Worm (Caenorhabditis elegans) whole organism, mixed stage, embryonic: ENCODE measurements around the gene F33E11.2.
A peak's percentile ranks its signal among the peaks of the same experiment; 100 is the strongest.

Experiments used
- M03D4.4 ChIP-seq: sonication (generic microtip); optimal IDR thresholded peaks from 2 replicates; lab custom pipeline; 2017; ENCODE audit warnings: mild to moderate bottlenecking, missing genetic modification characterization, missing compliant biosample characterization
- bed-3 ChIP-seq: fragments of 200-800 bp; sonication (Bioruptor generic); optimal IDR thresholded peaks from 3 replicates; lab custom pipeline; 2018; ENCODE audit warnings: mild to moderate bottlenecking, missing genetic modification characterization, moderate library complexity, missing compliant biosample characterization
- blmp-1 ChIP-seq: fragments of 150-350 bp; optimal IDR thresholded peaks from 2 replicates; lab custom pipeline; 2014; ENCODE audit warnings: missing biosample characterization, missing genetic modification characterization
- ceh-39 ChIP-seq: fragments of 150-350 bp; optimal IDR thresholded peaks from 2 replicates; lab custom pipeline; 2014; ENCODE audit warnings: missing biosample characterization, missing genetic modification characterization
- ceh-43 ChIP-seq: fragments of 200-800 bp; sonication (Bioruptor generic); optimal IDR thresholded peaks from 2 replicates; lab custom pipeline; 2018; ENCODE audit warnings: mild to moderate bottlenecking, missing genetic modification characterization, moderate library complexity, missing compliant biosample characterization
- ceh-83 ChIP-seq: fragments of 200-800 bp; sonication (Bioruptor generic); optimal IDR thresholded peaks from 2 replicates; lab custom pipeline; 2018; ENCODE audit warnings: mild to moderate bottlenecking, missing genetic modification characterization, missing compliant biosample characterization
- cnd-1 ChIP-seq: fragments of 200-800 bp; sonication (Bioruptor generic); optimal IDR thresholded peaks from 2 replicates; lab custom pipeline; 2018; ENCODE audit warnings: mild to moderate bottlenecking, missing genetic modification characterization, missing compliant biosample characterization
- elt-1 ChIP-seq: sonication (generic microtip); optimal IDR thresholded peaks from 2 replicates; lab custom pipeline; 2017; ENCODE audit warnings: missing genetic modification characterization, mild to moderate bottlenecking, missing compliant biosample characterization, antibody characterized with exemption, moderate library complexity, borderline replicate concordance; ENCODE audit not compliant: insufficient read depth
- elt-3 ChIP-seq: fragments of 150-350 bp; optimal IDR thresholded peaks from 2 replicates; lab custom pipeline; 2014; ENCODE audit warnings: missing biosample characterization, missing genetic modification characterization
- flh-1 ChIP-seq: fragments of 200-800 bp; sonication (Bioruptor generic); optimal IDR thresholded peaks from 2 replicates; lab custom pipeline; 2018; ENCODE audit warnings: mild to moderate bottlenecking, missing genetic modification characterization, moderate library complexity, missing compliant biosample characterization
- hlh-1 ChIP-seq: fragments of 150-350 bp; optimal IDR thresholded peaks from 2 replicates; lab custom pipeline; 2014; ENCODE audit warnings: missing biosample characterization, missing genetic modification reagents, missing genetic modification characterization
- lin-13 ChIP-seq: fragments of 150-350 bp; optimal IDR thresholded peaks from 2 replicates; lab custom pipeline; 2014; ENCODE audit warnings: missing biosample characterization, missing genetic modification characterization
- lin-32 ChIP-seq: fragments of 200-800 bp; sonication (Bioruptor generic); optimal IDR thresholded peaks from 2 replicates; lab custom pipeline; 2018; ENCODE audit warnings: mild to moderate bottlenecking, missing genetic modification characterization, missing compliant biosample characterization
- lsy-2 ChIP-seq: fragments of 150-350 bp; optimal IDR thresholded peaks from 2 replicates; lab custom pipeline; 2014; ENCODE audit warnings: missing biosample characterization, missing genetic modification characterization
- mep-1 ChIP-seq: fragments of 150-350 bp; optimal IDR thresholded peaks from 2 replicates; lab custom pipeline; 2017; ENCODE audit warnings: missing biosample characterization, missing genetic modification reagents, missing genetic modification characterization, inconsistent platforms
- mls-2 ChIP-seq: sonication (generic microtip); optimal IDR thresholded peaks from 2 replicates; lab custom pipeline; 2016; ENCODE audit warnings: mild to moderate bottlenecking, missing genetic modification characterization, moderate library complexity, missing compliant biosample characterization
- nhr-12 ChIP-seq: fragments of 150-350 bp; optimal IDR thresholded peaks from 2 replicates; lab custom pipeline; 2014; ENCODE audit warnings: missing biosample characterization, missing genetic modification characterization
- nhr-2 ChIP-seq: fragments of 150-350 bp; optimal IDR thresholded peaks from 2 replicates; lab custom pipeline; 2014; ENCODE audit warnings: missing biosample characterization, missing genetic modification characterization
- nhr-28 ChIP-seq: fragments of 150-350 bp; optimal IDR thresholded peaks from 2 replicates; lab custom pipeline; 2014; ENCODE audit warnings: missing biosample characterization, missing genetic modification characterization
- nhr-76 ChIP-seq: sonication (generic microtip); optimal IDR thresholded peaks from 2 replicates; lab custom pipeline; 2017; ENCODE audit warnings: missing biosample characterization, missing genetic modification characterization
- sem-2 ChIP-seq: fragments of 200-800 bp; sonication (Bioruptor generic); optimal IDR thresholded peaks from 2 replicates; lab custom pipeline; 2018; ENCODE audit warnings: mild to moderate bottlenecking, missing genetic modification characterization, missing compliant biosample characterization
- snpc-4 ChIP-seq: fragments of 150-350 bp; optimal IDR thresholded peaks from 2 replicates; lab custom pipeline; 2014; ENCODE audit warnings: missing biosample characterization, missing genetic modification characterization
- sptf-1 ChIP-seq: sonication (generic microtip); optimal IDR thresholded peaks from 2 replicates; lab custom pipeline; 2017; ENCODE audit warnings: mild to moderate bottlenecking, missing genetic modification characterization, moderate library complexity, missing compliant biosample characterization
- tbx-8 ChIP-seq: fragments of 200-800 bp; sonication (Bioruptor generic); optimal IDR thresholded peaks from 2 replicates; lab custom pipeline; 2018; ENCODE audit warnings: mild to moderate bottlenecking, missing genetic modification characterization, moderate library complexity, missing compliant biosample characterization
- unc-120 ChIP-seq: sonication (generic microtip); optimal IDR thresholded peaks from 2 replicates; lab custom pipeline; 2017; ENCODE audit warnings: missing genetic modification characterization, missing compliant biosample characterization; ENCODE audit not compliant: poor library complexity, severe bottlenecking
- unc-39 ChIP-seq: fragments of 150-350 bp; optimal IDR thresholded peaks from 2 replicates; lab custom pipeline; 2014; ENCODE audit warnings: missing biosample characterization, missing genetic modification characterization
- ztf-11 ChIP-seq: fragments of 150-350 bp; optimal IDR thresholded peaks from 2 replicates; lab custom pipeline; 2014; ENCODE audit warnings: missing biosample characterization, missing genetic modification characterization

Gene F33E11.2

DNA sequence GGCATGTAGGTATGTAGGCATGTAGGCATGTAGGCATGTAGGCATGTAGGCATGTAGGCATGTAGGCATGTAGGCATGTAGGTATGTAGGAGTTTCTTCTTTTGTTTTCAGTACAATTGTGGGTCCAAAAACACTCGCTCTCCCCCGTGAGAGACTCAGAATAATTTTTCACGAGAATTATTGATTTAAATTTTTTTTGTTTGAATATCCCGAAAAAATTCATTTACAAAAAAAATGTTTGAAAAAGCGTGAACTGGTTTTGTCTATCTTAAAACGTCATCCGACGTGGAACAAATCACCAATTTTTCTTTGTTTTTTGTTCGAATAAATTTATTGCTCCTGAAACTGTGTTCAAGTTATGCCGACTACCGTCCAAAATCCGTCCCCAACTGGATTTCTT lies 45.4 kb downstream of the F33E11.2 start, which contains the start of gene wago-10:
wago-10 (plus strand) TSS at position 301 of the 400 bp plus-strand sequence.
- TF ChIP-seq lin-32 (GFP tag; lab: Kevin White, UChicago) (no peak), unc-120 (tag; lab: Kevin White, UChicago) (no peak), elt-3 (tag; lab: Kevin White, UChicago) (no peak), M03D4.4 (no peak), ztf-11 (no peak)
- TF ChIP-seq, all 35 proteins: peak for 0

DNA sequence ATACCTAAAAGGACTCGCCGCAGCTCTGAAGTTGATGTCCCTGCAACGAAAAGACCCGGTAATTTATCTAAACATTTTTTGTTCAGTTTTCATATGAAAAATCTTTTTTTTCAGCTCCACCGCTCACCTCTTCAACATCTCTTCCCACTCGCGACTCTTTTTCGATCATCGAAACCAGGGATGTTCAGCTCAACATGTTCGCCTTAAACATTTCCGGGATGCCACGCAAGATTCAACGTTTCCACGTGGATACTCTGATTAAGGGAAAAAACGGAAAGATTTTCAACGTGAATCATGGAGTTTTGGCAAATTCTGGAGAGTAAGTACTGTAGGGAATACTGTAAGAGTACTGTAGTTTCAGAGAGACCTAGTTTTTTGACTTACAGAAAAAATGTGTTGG lies 45.8 kb downstream of the F33E11.2 start:
- no peak for TF ChIP-seq elt-1 (tag; lab: Kevin White, UChicago)
- TF ChIP-seq ztf-11, result no peak
- TF ChIP-seq elt-3 (tag; lab: Kevin White, UChicago), result no peak
- TF ChIP-seq ceh-43 (GFP tag; lab: Kevin White, UChicago), result no peak

DNA sequence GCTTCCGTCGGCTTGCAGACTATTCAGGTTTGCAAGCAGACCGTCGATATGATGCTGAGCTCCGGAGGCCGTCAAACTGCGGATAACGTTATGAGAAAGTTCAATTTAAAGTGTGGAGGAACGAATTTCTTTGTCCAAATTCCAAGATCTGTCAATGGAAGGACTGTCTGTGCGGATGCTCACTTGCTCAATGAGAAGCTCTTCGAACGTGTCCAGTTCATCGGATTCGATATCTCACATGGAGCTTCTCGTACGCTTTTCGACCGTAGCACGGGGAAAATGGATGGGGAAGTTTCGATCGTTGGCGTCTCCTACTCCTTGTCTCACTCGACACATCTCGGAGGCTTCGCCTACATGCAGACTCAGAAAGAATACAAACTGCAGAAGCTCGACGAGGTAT lies 48.3 kb downstream of the F33E11.2 start:
- TF ChIP-seq unc-39 (tag; lab: Kevin White, UChicago) (no peak), ceh-39 (tag; lab: Kevin White, UChicago) (no peak), sptf-1 (tag; lab: Kevin White, UChicago) (no peak), lsy-2 (tag; lab: Kevin White, UChicago) (no peak)

- TF ChIP-seq nhr-12 (tag; lab: Kevin White, UChicago), result no peak
- TF ChIP-seq nhr-28 (tag; lab: Kevin White, UChicago), result no peak
- no peak for TF ChIP-seq nhr-2 (tag; lab: Kevin White, UChicago)
- TF ChIP-seq ceh-83, result no peak
- no peak for TF ChIP-seq ztf-11
- TF ChIP-seq blmp-1 (tag; lab: Kevin White, UChicago), result no peak
- TF ChIP-seq sem-2, result no peak
- TF ChIP-seq elt-1 (tag; lab: Kevin White, UChicago), result no peak
- no peak for TF ChIP-seq bed-3 (GFP tag; lab: Kevin White, UChicago)
- TF ChIP-seq nhr-76 (tag; lab: Kevin White, UChicago), result no peak
Measured at ce11 chrV:347561-348345, 50.0 kb downstream of the F33E11.2 start.

ce11 chrV:349054-349453 lies 51.3 kb downstream of the F33E11.2 start, which contains the start of gene atg-9:
Gene atg-9, plus strand, starts transcription at chrV:349385.
- peak; percentile 48 for TF ChIP-seq sptf-1 (tag; lab: Kevin White, UChicago)
- peak; percentile 30 for TF ChIP-seq lin-32 (GFP tag; lab: Kevin White, UChicago)
- TF ChIP-seq tbx-8 (GFP tag; lab: Kevin White, UChicago), result no peak
- peak; percentile 62 for TF ChIP-seq hlh-1 (tag; lab: Kevin White, UChicago)
- peak; percentile 39 for TF ChIP-seq lin-13 (tag; lab: Kevin White, UChicago)
- TF ChIP-seq flh-1 (GFP tag; lab: Kevin White, UChicago), result no peak
- TF ChIP-seq mls-2 (tag; lab: Kevin White, UChicago), result peak; percentile 12
- no peak for TF ChIP-seq snpc-4 (tag; lab: Kevin White, UChicago)
- TF ChIP-seq ceh-39 (tag; lab: Kevin White, UChicago), result peak; percentile 28
- TF ChIP-seq mep-1 (tag; lab: Kevin White, UChicago), result peak; percentile 73
- peak; percentile 83 for TF ChIP-seq cnd-1
- TF ChIP-seq, all 35 proteins: peak for 8
